Worm (Caenorhabditis elegans) whole organism, midembryonic: ENCODE data around the gene F18E9.1.

Experiments
- cog-1 ChIP-seq: sonication (generic microtip); optimal IDR thresholded peaks from 2 replicates; lab custom pipeline; 2016; ENCODE audit warnings: missing genetic modification characterization, missing compliant biosample characterization
- flt-1 ChIP-seq: fragments of 200-800 bp; sonication (Bioruptor generic); IDR thresholded peaks from 2 replicates; pipeline ENCODE4 v1.3.6; 2022; ENCODE audit warnings: missing genetic modification characterization, missing compliant biosample characterization

DNA sequence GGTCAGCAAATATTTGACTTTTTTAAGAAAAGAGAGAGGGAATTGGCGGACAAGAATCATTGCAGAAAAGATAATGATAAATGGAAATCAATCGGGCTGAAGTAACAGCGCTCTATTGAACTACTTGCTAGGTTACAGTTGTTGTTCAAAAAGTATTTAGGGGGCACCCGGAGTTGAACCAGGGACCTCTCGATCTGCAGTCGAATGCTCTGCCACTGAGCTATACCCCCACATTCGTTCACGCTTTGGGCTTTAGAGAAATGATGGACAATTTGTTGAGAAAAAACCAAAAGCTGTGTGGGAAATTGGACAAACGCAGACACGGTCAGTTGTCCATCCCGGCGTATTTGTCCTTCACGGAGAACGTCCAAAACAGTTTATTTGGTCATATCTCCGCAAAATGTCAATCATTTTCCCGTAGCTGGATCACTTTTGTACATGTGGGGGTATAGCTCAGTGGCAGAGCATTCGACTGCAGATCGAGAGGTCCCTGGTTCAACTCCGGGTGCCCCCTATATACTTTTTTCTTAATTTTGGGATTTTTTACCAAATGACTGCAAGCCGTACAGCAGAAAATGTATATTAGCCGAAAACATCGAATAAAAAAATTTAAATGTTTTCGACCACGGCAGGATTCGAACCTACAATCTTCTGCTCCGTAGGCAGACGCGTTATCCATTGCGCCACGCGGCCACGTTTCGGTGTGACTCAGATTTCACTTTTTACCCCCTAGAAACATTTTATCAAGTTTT lies 22.7 kb downstream of the F18E9.1 start:
- TF ChIP-seq flt-1 (GFP tag; lab: Robert Waterston, UW): no peak
- TF ChIP-seq cog-1 (tag; lab: Kevin White, UChicago): no peak
